Worm (Caenorhabditis elegans): ENCODE results near the gene dos-1.

dos-1 gene

ce11 chrIII:9152950-9153349 is 49.2 kb downstream of the dos-1 start:
- TF ChIP-seq hlh-17 (GFP tag; optimal IDR thresholded peaks at IDR 0.05; ENCODE audit: borderline replicate concordance) (no peak), ztf-11 (tag; optimal IDR thresholded peaks at IDR 0.05) (no peak), unc-62 (GFP tag; optimal IDR thresholded peaks at IDR 0.05) (no peak), zip-4 (GFP tag; optimal IDR thresholded peaks at IDR 0.05) (no peak), aly-2 (tag; optimal IDR thresholded peaks at IDR 0.05) (no peak), hpl-2 (GFP tag; optimal IDR thresholded peaks at IDR 0.05) (no peak), rnt-1 (tag; optimal IDR thresholded peaks at IDR 0.05) (peak; percentile 46), ceh-88 (GFP tag; IDR thresholded peaks at IDR 0.05) (no peak), efl-3 (GFP tag; optimal IDR thresholded peaks at IDR 0.05) (no peak), nhr-85 (tag) (no peak), lsy-2 (tag; optimal IDR thresholded peaks at IDR 0.05) (peak in 1 of 2 experiments; percentile 42), lin-15B (tag; optimal IDR thresholded peaks at IDR 0.05) (no peak), unc-130 (tag; optimal IDR thresholded peaks at IDR 0.05) (no peak), C04F5.9 (tag; optimal IDR thresholded peaks at IDR 0.05) (no peak), snpc-4 (tag; optimal IDR thresholded peaks at IDR 0.05) (no peak), nhr-71 (tag; optimal IDR thresholded peaks at IDR 0.05) (peak; percentile 40), ztf-4 (tag; optimal IDR thresholded peaks at IDR 0.05) (no peak), sox-4 (tag; optimal IDR thresholded peaks at IDR 0.05) (no peak), unc-86 (tag; optimal IDR thresholded peaks at IDR 0.05) (no peak), lin-14 (GFP tag; optimal IDR thresholded peaks at IDR 0.05) (peak; percentile 40), ceh-8 (GFP tag; optimal IDR thresholded peaks at IDR 0.05) (no peak), elt-3 (tag; optimal IDR thresholded peaks at IDR 0.05) (no peak), lin-39 (tag; optimal IDR thresholded peaks at IDR 0.05) (no peak), dsc-1 (tag; optimal IDR thresholded peaks at IDR 0.05) (no peak), blmp-1 (tag; optimal IDR thresholded peaks at IDR 0.05) (no peak), mep-1 (tag; optimal IDR thresholded peaks at IDR 0.05) (no peak), elt-2 (tag; optimal IDR thresholded peaks at IDR 0.05) (no peak), isw-1 (GFP tag; IDR thresholded peaks at IDR 0.05) (no peak), pqm-1 (tag; optimal IDR thresholded peaks at IDR 0.05) (no peak), egl-27 (tag; optimal IDR thresholded peaks at IDR 0.05) (no peak), pax-3 (tag; optimal IDR thresholded peaks at IDR 0.05) (no peak), Y116A8C.19 (tag; optimal IDR thresholded peaks at IDR 0.05; ENCODE audit: borderline replicate concordance) (no peak), nhr-47 (tag; optimal IDR thresholded peaks at IDR 0.05) (no peak), efl-1 (optimal IDR thresholded peaks at IDR 0.05) (no peak), efl-1 (GFP tag; optimal IDR thresholded peaks at IDR 0.05 in 1 of 2) (peak; percentile 10 to 94), lin-13 (GFP tag; optimal IDR thresholded peaks at IDR 0.05) (no peak), ceh-63 (GFP tag; optimal IDR thresholded peaks at IDR 0.05) (no peak), ama-1 (optimal IDR thresholded peaks at IDR 0.05) (no peak)

- TF ChIP-seq zag-1 (tag; optimal IDR thresholded peaks at IDR 0.05) (no peak), nhr-71 (tag; optimal IDR thresholded peaks at IDR 0.05) (peak; percentile 1), rnt-1 (tag; optimal IDR thresholded peaks at IDR 0.05) (peak; percentile 44)
Observed at ce11 chrIII:9153809-9154208, 50.1 kb downstream of the dos-1 start, which contains the start of gene nhl-1. Gene nhl-1, minus strand, starts transcription at chrIII:9153909.

DNA sequence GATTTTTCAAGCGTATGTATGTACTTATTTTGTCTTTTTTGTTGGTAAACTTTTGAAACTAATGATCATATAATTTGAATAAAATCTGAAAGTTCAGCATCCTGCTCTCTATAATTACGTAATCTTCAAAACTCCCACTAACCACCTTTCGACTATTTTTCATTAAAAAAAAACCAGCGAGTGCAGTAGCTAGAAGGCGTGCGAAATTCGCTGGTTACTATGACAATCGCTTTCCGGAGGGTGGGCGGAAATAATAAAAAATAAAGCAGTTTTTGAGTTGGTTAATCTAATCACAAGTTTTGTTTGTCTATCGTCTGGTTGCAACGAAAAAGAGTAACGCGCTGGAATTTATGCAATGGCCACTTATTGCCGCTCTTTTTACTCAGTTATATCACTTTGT is 51.0 kb downstream of the dos-1 start, which contains the start of gene irld-34:
Gene irld-34 (plus strand): TSS at position 301 of the 400 bp plus-strand sequence.
- TF ChIP-seq fkh-8 (tag; optimal IDR thresholded peaks at IDR 0.05) = peak; percentile 50
- TF ChIP-seq alr-1 (tag; optimal IDR thresholded peaks at IDR 0.05; ENCODE audit: borderline replicate concordance) = no peak
- no peak for TF ChIP-seq snu-23 (GFP tag; optimal IDR thresholded peaks at IDR 0.05)
